Fruit fly (Drosophila melanogaster): Measurements from ENCODE around the gene CG44362.
A peak's percentile ranks its signal among the peaks of the same experiment; 100 is the strongest.

The CG44362 gene

dm6 chr3L:11422338-11422802 is 25.0 kb downstream of the CG44362 start (continued):
- TF ChIP-seq dsx (GFP tag; optimal IDR thresholded peaks at IDR 0.05; ENCODE audit: poor library complexity, severe bottlenecking) (no peak), cyc (GFP tag; optimal IDR thresholded peaks at IDR 0.05) (no peak), CG10669 (GFP tag; optimal IDR thresholded peaks at IDR 0.05) (no peak), CG7368 (GFP tag; optimal IDR thresholded peaks at IDR 0.05) (no peak), CG3919 (GFP tag; optimal IDR thresholded peaks at IDR 0.05) (no peak), Blimp-1 (GFP tag; optimal IDR thresholded peaks at IDR 0.05) (no peak), pdm3 (GFP tag; optimal IDR thresholded peaks at IDR 0.05) (no peak), eg (GFP tag; IDR thresholded peaks at IDR 0.05) (no peak), CG11294 (GFP tag; IDR thresholded peaks at IDR 0.05) (no peak), CG8632 (GFP tag; optimal IDR thresholded peaks at IDR 0.05) (no peak), CG8119 (GFP tag; IDR thresholded peaks at IDR 0.05) (no peak), fd59A (GFP tag; optimal IDR thresholded peaks at IDR 0.05) (peak; percentile 4), CG9139 (GFP tag; optimal IDR thresholded peaks at IDR 0.05) (no peak), svp (GFP tag) (peak; percentile 27), acj6 (GFP tag; optimal IDR thresholded peaks at IDR 0.05) (peak; percentile 25), Eip78C (GFP tag) (peak; percentile 57), lz (GFP tag; optimal IDR thresholded peaks at IDR 0.05) (peak; percentile 31), Ets96B (tag; optimal IDR thresholded peaks at IDR 0.05) (no peak), CG31627 (GFP tag; optimal IDR thresholded peaks at IDR 0.05) (peak; percentile 19), OdsH (GFP tag; optimal IDR thresholded peaks at IDR 0.05) (peak; percentile 2), CG16779 (tag; optimal IDR thresholded peaks at IDR 0.05) (no peak), topi (GFP tag; optimal IDR thresholded peaks at IDR 0.05) (peak; percentile 38), CG6163 (GFP tag; IDR thresholded peaks at IDR 0.05) (no peak), CG11762 (GFP tag; optimal IDR thresholded peaks at IDR 0.05; ENCODE audit: insufficient read depth) (no peak), ss (GFP tag; optimal IDR thresholded peaks at IDR 0.05) (peak in 1 of 2 experiments; percentile 9), fd85E (GFP tag; optimal IDR thresholded peaks at IDR 0.05) (no peak), Lpt (GFP tag; optimal IDR thresholded peaks at IDR 0.05) (no peak), CG6792 (GFP tag; optimal IDR thresholded peaks at IDR 0.05) (peak; percentile 17), Sox102F (GFP tag; optimal IDR thresholded peaks at IDR 0.05) (peak; percentile 12), vri (GFP tag; optimal IDR thresholded peaks at IDR 0.05) (no peak), CG8319 (GFP tag; optimal IDR thresholded peaks at IDR 0.05) (no peak), Hr39 (GFP tag; optimal IDR thresholded peaks at IDR 0.05) (peak; percentile 26), Gug (GFP tag; IDR thresholded peaks at IDR 0.05) (no peak), CG6854 (GFP tag; optimal IDR thresholded peaks at IDR 0.05) (no peak), CG6808 (GFP tag; optimal IDR thresholded peaks at IDR 0.05) (peak; percentile 21)

- TF ChIP-seq Hr4 (GFP tag; optimal IDR thresholded peaks at IDR 0.05) (no peak), Sox14 (GFP tag; optimal IDR thresholded peaks at IDR 0.05) (no peak), Sox102F (GFP tag; optimal IDR thresholded peaks at IDR 0.05) (no peak), CG11294 (GFP tag; IDR thresholded peaks at IDR 0.05) (no peak), CG6854 (GFP tag; optimal IDR thresholded peaks at IDR 0.05) (no peak), eg (GFP tag; IDR thresholded peaks at IDR 0.05) (no peak), CG3032 (tag; optimal IDR thresholded peaks at IDR 0.05) (no peak)
These were observed 27.5 kb downstream of the CG44362 start, which contains the start of gene CG7560 for dm6 chr3L:11424858-11425257. CG7560 (plus strand) TSS chr3L:11425158.

- 0 out of 3 replicates have a peak, but pooled peaks have one; percentile 18 for TF ChIP-seq CG8119 (GFP tag; IDR thresholded peaks at IDR 0.05)
- TF ChIP-seq CG6163 (GFP tag; IDR thresholded peaks at IDR 0.05) = no peak
These were observed 31.0 kb downstream of the CG44362 start for dm6 chr3L:11428390-11428789.
